Worm (Caenorhabditis elegans): ENCODE results near the gene C01B10.9.

C01B10.9 gene

DNA sequence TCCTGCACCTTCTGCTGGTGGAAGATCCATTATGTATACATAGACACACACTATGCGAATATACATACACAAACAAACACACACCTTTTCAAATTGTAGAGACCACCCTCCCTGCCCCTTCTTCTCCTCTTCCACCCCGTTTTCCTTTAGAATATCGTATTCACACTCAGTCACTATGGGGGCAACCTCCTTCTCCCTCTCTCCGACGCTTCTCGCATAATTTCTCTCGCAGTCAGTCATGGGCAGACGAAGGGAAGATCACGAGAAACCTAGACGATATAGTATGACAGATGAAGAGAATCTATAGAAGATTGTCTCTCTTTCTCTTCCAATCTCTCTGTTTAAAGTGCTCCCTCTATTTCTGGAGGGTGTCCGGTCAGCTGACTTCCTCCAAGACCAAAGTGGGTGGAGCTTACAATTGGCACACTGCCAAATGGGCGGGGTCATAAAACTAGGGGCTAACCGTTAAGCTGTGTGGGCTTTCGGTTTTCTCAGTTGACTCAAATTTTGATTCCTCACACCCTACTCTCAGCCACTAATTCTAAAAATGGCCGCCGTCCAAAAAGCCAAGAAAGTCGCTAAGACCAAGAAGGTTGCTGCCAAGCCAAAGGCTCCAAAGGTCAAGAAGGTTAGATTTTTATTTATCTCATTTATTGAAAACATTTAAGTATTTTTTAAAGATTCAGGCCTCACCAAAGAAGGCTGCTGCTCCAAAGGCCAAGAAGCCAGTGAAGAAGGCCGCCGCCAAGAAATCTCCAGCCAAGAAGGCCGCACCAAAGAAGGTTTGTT is 14.0 kb downstream of the C01B10.9 start, which contains the start of gene hil-7 (continued):
- TF ChIP-seq unc-42 (tag; optimal IDR thresholded peaks at IDR 0.05) (peak; percentile 82), unc-3 (GFP tag; conservative IDR thresholded peaks at IDR 0.05) (no peak), unc-3 (tag; optimal IDR thresholded peaks at IDR 0.05) (no peak), ceh-48 (tag; optimal IDR thresholded peaks at IDR 0.05) (no peak), tbx-2 (tag; optimal IDR thresholded peaks at IDR 0.05) (peak; percentile 87), fkh-6 (tag; optimal IDR thresholded peaks at IDR 0.05) (peak; percentile 17), K09A11.1 (tag; optimal IDR thresholded peaks at IDR 0.05; ENCODE audit: insufficient read depth) (peak; percentile 19), unc-55 (GFP tag; optimal IDR thresholded peaks at IDR 0.05) (peak; percentile 97), elt-2 (tag; optimal IDR thresholded peaks at IDR 0.05) (peak; percentile 0), Y22D7AL.16 (tag; optimal IDR thresholded peaks at IDR 0.05) (no peak), sox-4 (tag; optimal IDR thresholded peaks at IDR 0.05) (no peak), pqm-1 (tag; optimal IDR thresholded peaks at IDR 0.05) (no peak), ceh-45 (GFP tag; IDR thresholded peaks at IDR 0.05) (no peak), pat-9 (tag; optimal IDR thresholded peaks at IDR 0.05) (no peak), zip-5 (tag; optimal IDR thresholded peaks at IDR 0.05) (no peak), rnt-1 (tag; optimal IDR thresholded peaks at IDR 0.05) (peak; percentile 72), ttx-3 (tag; optimal IDR thresholded peaks at IDR 0.05) (no peak), ahr-1 (tag; optimal IDR thresholded peaks at IDR 0.05) (peak; percentile 25), C38D4.7 (GFP tag; optimal IDR thresholded peaks at IDR 0.05) (no peak), F13H6.1 (tag; optimal IDR thresholded peaks at IDR 0.05) (peak; percentile 28), ceh-19 (GFP tag; optimal IDR thresholded peaks at IDR 0.05) (peak; percentile 86), hlh-30 (tag; optimal IDR thresholded peaks at IDR 0.05; ENCODE audit: insufficient read depth) (peak; percentile 98), ets-4 (tag; optimal IDR thresholded peaks at IDR 0.05) (peak; percentile 53), ceh-34 (tag; optimal IDR thresholded peaks at IDR 0.05) (peak; percentile 96), pros-1 (tag; optimal IDR thresholded peaks at IDR 0.05) (peak; percentile 98), nhr-11 (tag; optimal IDR thresholded peaks at IDR 0.05) (no peak), pha-2 (tag; optimal IDR thresholded peaks at IDR 0.05) (peak; percentile 51), fkh-10 (GFP tag; optimal IDR thresholded peaks at IDR 0.05) (peak; percentile 27), che-1 (tag; optimal IDR thresholded peaks at IDR 0.05) (no peak)

DNA sequence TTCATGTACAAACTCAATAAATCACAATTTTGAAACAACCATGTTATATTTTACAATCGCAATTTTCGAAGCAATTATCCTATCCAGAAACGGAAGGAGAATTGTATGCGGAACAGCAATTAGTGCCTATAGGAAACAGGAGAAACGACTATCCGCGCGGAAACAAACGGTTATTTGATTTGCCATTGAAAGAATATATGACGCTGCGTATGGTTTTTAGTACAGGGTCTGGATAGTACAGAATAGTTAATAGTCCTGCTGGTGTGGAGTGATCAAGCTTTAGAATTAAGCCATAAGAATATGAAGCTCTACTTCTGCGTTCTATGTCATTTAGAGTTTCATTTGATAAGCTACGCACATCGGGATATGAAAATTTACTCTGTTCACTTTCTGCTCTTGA is 14.9 kb downstream of the C01B10.9 start:
- peak; percentile 42 for TF ChIP-seq pros-1 (tag; optimal IDR thresholded peaks at IDR 0.05)
- peak; percentile 12 for TF ChIP-seq rnt-1 (tag; optimal IDR thresholded peaks at IDR 0.05)
- TF ChIP-seq ceh-31 (tag; optimal IDR thresholded peaks at IDR 0.05), result peak; percentile 12
- no peak for TF ChIP-seq pat-9 (tag; optimal IDR thresholded peaks at IDR 0.05)
- TF ChIP-seq ama-1 (optimal IDR thresholded peaks at IDR 0.05), result peak; percentile 93
- no peak for TF ChIP-seq nfya-1 (tag; optimal IDR thresholded peaks at IDR 0.05)

DNA sequence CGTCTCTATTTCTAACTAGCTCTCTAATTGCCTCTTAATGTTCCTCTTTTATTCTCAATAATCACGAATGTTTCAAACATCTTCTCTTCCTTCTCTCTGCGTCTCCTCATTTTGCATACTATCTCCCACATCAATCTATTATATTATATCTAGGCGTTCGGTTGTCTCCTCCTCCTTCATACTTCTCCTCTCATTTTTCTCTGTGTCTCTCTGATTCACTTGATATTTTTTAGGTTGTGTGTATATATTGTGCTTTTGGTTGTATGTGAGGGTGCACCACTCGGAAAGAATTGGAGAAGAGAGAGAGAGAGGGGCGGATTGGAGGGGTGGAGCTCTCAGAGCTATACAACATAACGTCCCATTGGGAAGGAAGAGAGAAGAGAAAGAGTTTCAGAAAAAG is 16.6 kb downstream of the C01B10.9 start:
- TF ChIP-seq hlh-30 (tag; optimal IDR thresholded peaks at IDR 0.05; ENCODE audit: insufficient read depth) (no peak), elt-4 (tag; optimal IDR thresholded peaks at IDR 0.05) (no peak), F13H6.1 (tag; optimal IDR thresholded peaks at IDR 0.05) (peak; percentile 33), ets-4 (tag; optimal IDR thresholded peaks at IDR 0.05) (peak; percentile 22), T23F11.4 (GFP tag; optimal IDR thresholded peaks at IDR 0.05) (no peak), syd-9 (tag; optimal IDR thresholded peaks at IDR 0.05) (no peak), K02D7.2 (tag; optimal IDR thresholded peaks at IDR 0.05) (no peak), sox-4 (tag; optimal IDR thresholded peaks at IDR 0.05) (no peak), ceh-2 (tag; optimal IDR thresholded peaks at IDR 0.05) (peak; percentile 60), ztf-16 (tag; optimal IDR thresholded peaks at IDR 0.05) (no peak), ceh-45 (GFP tag; IDR thresholded peaks at IDR 0.05) (no peak), C38D4.7 (GFP tag; optimal IDR thresholded peaks at IDR 0.05) (no peak), hlh-13 (GFP tag; optimal IDR thresholded peaks at IDR 0.05) (no peak), pha-2 (tag; optimal IDR thresholded peaks at IDR 0.05) (peak; percentile 73), pros-1 (tag; optimal IDR thresholded peaks at IDR 0.05) (no peak), che-1 (tag; optimal IDR thresholded peaks at IDR 0.05) (no peak), tbx-7 (tag; optimal IDR thresholded peaks at IDR 0.05) (no peak), ceh-6 (GFP tag; optimal IDR thresholded peaks at IDR 0.05) (no peak), pqm-1 (tag; optimal IDR thresholded peaks at IDR 0.05) (no peak), ttx-3 (tag; optimal IDR thresholded peaks at IDR 0.05) (no peak), unc-42 (tag; optimal IDR thresholded peaks at IDR 0.05) (peak; percentile 94), nfya-1 (tag; optimal IDR thresholded peaks at IDR 0.05) (peak; percentile 89), madf-2 (tag; optimal IDR thresholded peaks at IDR 0.05) (no peak), ceh-19 (GFP tag; optimal IDR thresholded peaks at IDR 0.05) (peak; percentile 49), ceh-34 (tag; optimal IDR thresholded peaks at IDR 0.05) (peak; percentile 61), npax-4 (tag; optimal IDR thresholded peaks at IDR 0.05) (no peak), odd-2 (tag; optimal IDR thresholded peaks at IDR 0.05) (no peak), hlh-15 (tag; optimal IDR thresholded peaks at IDR 0.05) (no peak), sox-2 (GFP tag; IDR thresholded peaks at IDR 0.05) (no peak)

Data from whole organism, late embryonic.